Fruit fly (Drosophila melanogaster) whole organism, prepupa: ENCODE data around the gene pall.

ENCODE experiments used
- Blimp-1 ChIP-seq: fragments of 200-800 bp; sonication (Bioruptor generic); optimal IDR thresholded peaks from 3 replicates; lab custom pipeline; 2017; ENCODE audit warnings: missing biosample characterization, missing genetic modification characterization, mild to moderate bottlenecking, moderate library complexity, missing genetic modification reagents
- CG10631 ChIP-seq: fragments of 200-800 bp; sonication (Bioruptor generic); optimal IDR thresholded peaks from 2 replicates; lab custom pipeline; 2016; ENCODE audit warnings: missing biosample characterization, missing genetic modification characterization
- CG11902 ChIP-seq: fragments of 200-800 bp; sonication (Bioruptor generic); optimal IDR thresholded peaks from 3 replicates; lab custom pipeline; 2016; ENCODE audit warnings: missing biosample characterization, missing genetic modification characterization
- CG1621 ChIP-seq: fragments of 200-800 bp; sonication (Bioruptor generic); optimal IDR thresholded peaks from 3 replicates; lab custom pipeline; 2018; ENCODE audit warnings: missing biosample characterization, mild to moderate bottlenecking, missing genetic modification characterization
- CG16779 ChIP-seq: fragments of 200-800 bp; sonication (Bioruptor generic); optimal IDR thresholded peaks from 3 replicates; lab custom pipeline; 2017; ENCODE audit warnings: missing biosample characterization, mild to moderate bottlenecking, missing genetic modification characterization
- CG3032 ChIP-seq: fragments of 200-800 bp; optimal IDR thresholded peaks from 2 replicates; lab custom pipeline; 2019; ENCODE audit warnings: missing biosample characterization, mild to moderate bottlenecking, missing genetic modification characterization, moderate library complexity
- CG31627 ChIP-seq: fragments of 200-800 bp; sonication (Bioruptor generic); optimal IDR thresholded peaks from 3 replicates; lab custom pipeline; 2016; ENCODE audit warnings: missing biosample characterization, missing genetic modification characterization
- CG32006 ChIP-seq: fragments of 200-800 bp; sonication (Bioruptor generic); optimal IDR thresholded peaks from 3 replicates; lab custom pipeline; 2017; ENCODE audit warnings: missing biosample characterization, mild to moderate bottlenecking, missing genetic modification characterization
- CG3919 ChIP-seq: fragments of 200-800 bp; sonication (Bioruptor generic); optimal IDR thresholded peaks from 3 replicates; lab custom pipeline; 2016; ENCODE audit warnings: missing biosample characterization, missing genetic modification characterization
- CG4318 ChIP-seq: fragments of 200-800 bp; sonication (Bioruptor generic); optimal IDR thresholded peaks from 3 replicates; lab custom pipeline; 2017; ENCODE audit warnings: missing biosample characterization, mild to moderate bottlenecking, missing genetic modification characterization
- CG6163 ChIP-seq: fragments of 200-800 bp; sonication (Bioruptor generic); IDR thresholded peaks from 3 replicates; pipeline ENCODE4 v1.3.6; 2022; ENCODE audit warnings: missing biosample characterization, missing genetic modification characterization
- CG6276 ChIP-seq: fragments of 200-800 bp; sonication (Bioruptor generic); optimal IDR thresholded peaks from 2 replicates; lab custom pipeline; 2017; ENCODE audit warnings: missing biosample characterization, mild to moderate bottlenecking, missing genetic modification characterization
- CG6792 ChIP-seq: fragments of 200-800 bp; sonication (Bioruptor generic); optimal IDR thresholded peaks from 3 replicates; lab custom pipeline; 2016; ENCODE audit warnings: missing biosample characterization, missing genetic modification characterization
- CG6808 ChIP-seq: fragments of 200-800 bp; sonication (Bioruptor generic); optimal IDR thresholded peaks from 3 replicates; lab custom pipeline; 2017; ENCODE audit warnings: missing biosample characterization, missing genetic modification characterization, mild to moderate bottlenecking, moderate library complexity, missing genetic modification reagents
- CG7368 ChIP-seq: fragments of 200-800 bp; sonication (Bioruptor generic); optimal IDR thresholded peaks from 3 replicates; lab custom pipeline; 2016; ENCODE audit warnings: missing biosample characterization, missing genetic modification characterization
- CG8119 ChIP-seq: fragments of 200-800 bp; sonication (Bioruptor generic); IDR thresholded peaks from 3 replicates; pipeline ENCODE4 v1.3.6; 2022; ENCODE audit warnings: missing biosample characterization, missing genetic modification characterization
- CG8319 ChIP-seq: fragments of 200-800 bp; sonication (Bioruptor generic); optimal IDR thresholded peaks from 3 replicates; lab custom pipeline; 2016; ENCODE audit warnings: missing biosample characterization, missing genetic modification characterization
- CG8632 ChIP-seq: fragments of 200-800 bp; sonication (Bioruptor generic); optimal IDR thresholded peaks from 3 replicates; lab custom pipeline; 2016; ENCODE audit warnings: missing biosample characterization, missing genetic modification characterization
- CG9139 ChIP-seq: fragments of 200-800 bp; sonication (Bioruptor generic); optimal IDR thresholded peaks from 3 replicates; lab custom pipeline; 2017; ENCODE audit warnings: missing biosample characterization, mild to moderate bottlenecking, missing genetic modification characterization
- Eip75B ChIP-seq: fragments of 200-800 bp; sonication (Bioruptor generic); optimal IDR thresholded peaks from 3 replicates; lab custom pipeline; 2016; ENCODE audit warnings: missing biosample characterization, missing genetic modification characterization
- Eip78C ChIP-seq: fragments of 200-800 bp; sonication (Bioruptor generic); peaks from one replicate; lab custom pipeline; 2016; ENCODE audit warnings: missing biosample characterization, missing genetic modification characterization
- Eip93F ChIP-seq: fragments of 200-800 bp; sonication (Bioruptor generic); optimal IDR thresholded peaks from 2 replicates; lab custom pipeline; 2016; ENCODE audit warnings: missing biosample characterization, mild to moderate bottlenecking, missing genetic modification characterization
- Ets21C ChIP-seq: fragments of 200-800 bp; sonication (Bioruptor generic); optimal IDR thresholded peaks from 3 replicates; lab custom pipeline; 2016; ENCODE audit warnings: missing biosample characterization, missing genetic modification characterization
- Ets96B ChIP-seq: fragments of 200-800 bp; optimal IDR thresholded peaks from 2 replicates; lab custom pipeline; 2019; ENCODE audit warnings: missing biosample characterization, mild to moderate bottlenecking, missing genetic modification characterization, moderate library complexity
- Gug ChIP-seq: fragments of 200-800 bp; sonication (Bioruptor generic); IDR thresholded peaks from 2 replicates; pipeline ENCODE4 v1.3.6; 2022; ENCODE audit warnings: missing biosample characterization, missing genetic modification characterization
- Hr4 ChIP-seq: fragments of 200-800 bp; sonication (Bioruptor generic); optimal IDR thresholded peaks from 3 replicates; lab custom pipeline; 2016; ENCODE audit warnings: missing biosample characterization, missing genetic modification characterization
- Met ChIP-seq: fragments of 200-800 bp; sonication (Bioruptor generic); optimal IDR thresholded peaks from 3 replicates; lab custom pipeline; 2016; ENCODE audit warnings: missing biosample characterization, missing genetic modification characterization
- OdsH ChIP-seq: fragments of 200-800 bp; sonication (Bioruptor generic); optimal IDR thresholded peaks from 3 replicates; lab custom pipeline; 2016; ENCODE audit warnings: missing biosample characterization, missing genetic modification characterization
- Smox ChIP-seq: fragments of 200-800 bp; sonication (Bioruptor generic); optimal IDR thresholded peaks from 3 replicates; lab custom pipeline; 2016; ENCODE audit warnings: missing biosample characterization, missing genetic modification characterization
- Sox15 ChIP-seq: fragments of 200-800 bp; sonication (Bioruptor generic); optimal IDR thresholded peaks from 3 replicates; lab custom pipeline; 2016; ENCODE audit warnings: missing biosample characterization, missing genetic modification characterization
- achi ChIP-seq: fragments of 200-800 bp; sonication (Bioruptor generic); optimal IDR thresholded peaks from 3 replicates; lab custom pipeline; 2016; ENCODE audit warnings: missing biosample characterization, missing genetic modification characterization
- acj6 ChIP-seq: fragments of 200-800 bp; sonication (Bioruptor generic); optimal IDR thresholded peaks from 3 replicates; lab custom pipeline; 2016; ENCODE audit warnings: missing biosample characterization, missing genetic modification characterization
- cyc ChIP-seq: fragments of 200-800 bp; sonication (Bioruptor generic); optimal IDR thresholded peaks from 3 replicates; lab custom pipeline; 2016; ENCODE audit warnings: missing biosample characterization, missing genetic modification characterization
- dsx ChIP-seq: fragments of 200-800 bp; optimal IDR thresholded peaks from 3 replicates; lab custom pipeline; 2019; ENCODE audit warnings: missing biosample characterization, mild to moderate bottlenecking, missing genetic modification characterization, moderate library complexity; ENCODE audit not compliant: poor library complexity, severe bottlenecking
- eg ChIP-seq: fragments of 200-800 bp; sonication (Bioruptor generic); IDR thresholded peaks from 3 replicates; pipeline ENCODE4 v1.3.6; 2022; ENCODE audit warnings: missing biosample characterization, missing genetic modification characterization
- esn ChIP-seq: fragments of 200-800 bp; sonication (Bioruptor generic); optimal IDR thresholded peaks from 2 replicates; lab custom pipeline; 2016; ENCODE audit warnings: missing biosample characterization, mild to moderate bottlenecking, missing genetic modification characterization, moderate library complexity
- fd85E ChIP-seq: fragments of 200-800 bp; sonication (Bioruptor generic); optimal IDR thresholded peaks from 3 replicates; lab custom pipeline; 2016; ENCODE audit warnings: missing biosample characterization, missing genetic modification characterization
- fkh ChIP-seq: fragments of 200-800 bp; sonication (Bioruptor generic); optimal IDR thresholded peaks from 3 replicates; lab custom pipeline; 2017; ENCODE audit warnings: missing biosample characterization, mild to moderate bottlenecking, missing genetic modification characterization, moderate library complexity
- lz ChIP-seq: fragments of 200-800 bp; sonication (Bioruptor generic); optimal IDR thresholded peaks from 3 replicates; lab custom pipeline; 2016; ENCODE audit warnings: missing biosample characterization, missing genetic modification characterization
- net ChIP-seq: fragments of 200-800 bp; sonication (Bioruptor generic); optimal IDR thresholded peaks from 3 replicates; lab custom pipeline; 2016; ENCODE audit warnings: missing biosample characterization, missing genetic modification characterization
- pdm3 ChIP-seq: fragments of 200-800 bp; sonication (Bioruptor generic); optimal IDR thresholded peaks from 3 replicates; lab custom pipeline; 2016; ENCODE audit warnings: missing biosample characterization, missing genetic modification characterization
- salr ChIP-seq, 2 experiments: fragments of 200-800 bp; sonication (Bioruptor generic); optimal IDR thresholded peaks; 3 replicates each; lab custom pipeline; 2016 to 2018; ENCODE audit warnings: missing biosample characterization in 2 of 2, missing genetic modification characterization in 2 of 2, mild to moderate bottlenecking in 1 of 2
- spab ChIP-seq: fragments of 200-800 bp; sonication (Bioruptor generic); optimal IDR thresholded peaks from 2 replicates; lab custom pipeline; 2017; ENCODE audit warnings: missing biosample characterization, mild to moderate bottlenecking, missing genetic modification characterization, missing genetic modification reagents
- ss ChIP-seq, 2 experiments: fragments of 200-800 bp; sonication (Bioruptor generic); optimal IDR thresholded peaks; 2 replicates in 1 of 2; 3 replicates in 1 of 2; lab custom pipeline; 2017 to 2018; ENCODE audit warnings: mild to moderate bottlenecking in 2 of 2, missing biosample characterization in 2 of 2, missing genetic modification characterization in 2 of 2, moderate library complexity in 1 of 2
- topi ChIP-seq: fragments of 200-800 bp; sonication (Bioruptor generic); optimal IDR thresholded peaks from 3 replicates; lab custom pipeline; 2016; ENCODE audit warnings: missing biosample characterization, missing genetic modification characterization

Gene pall

DNA sequence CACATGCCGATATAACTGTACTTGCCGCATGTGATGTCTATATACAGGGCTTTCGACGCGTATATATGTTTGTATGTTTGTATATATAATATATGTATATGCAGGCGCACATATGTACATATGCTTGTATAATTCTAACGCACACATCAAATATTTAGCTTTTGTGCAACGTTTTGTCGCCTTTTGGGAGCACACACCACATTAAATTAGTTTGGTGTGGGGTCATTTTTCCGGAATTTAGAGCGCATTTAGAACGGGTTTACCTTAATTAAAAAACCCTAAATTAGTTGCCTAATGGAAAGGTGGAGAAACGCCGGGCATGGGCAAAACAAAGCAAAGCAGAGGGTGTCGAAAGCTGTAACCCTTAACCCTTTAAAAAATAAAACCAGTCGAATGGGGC is 20.3 kb downstream of the pall start:
- TF ChIP-seq net (GFP tag; lab: Kevin White, UChicago) (no peak), CG6808 (no peak), lz (GFP tag; lab: Kevin White, UChicago) (no peak), Eip75B (GFP tag; lab: Kevin White, UChicago) (no peak), CG16779 (tag; lab: Kevin White, UChicago) (no peak)
- TF ChIP-seq, all 60 proteins: peak for 0

DNA sequence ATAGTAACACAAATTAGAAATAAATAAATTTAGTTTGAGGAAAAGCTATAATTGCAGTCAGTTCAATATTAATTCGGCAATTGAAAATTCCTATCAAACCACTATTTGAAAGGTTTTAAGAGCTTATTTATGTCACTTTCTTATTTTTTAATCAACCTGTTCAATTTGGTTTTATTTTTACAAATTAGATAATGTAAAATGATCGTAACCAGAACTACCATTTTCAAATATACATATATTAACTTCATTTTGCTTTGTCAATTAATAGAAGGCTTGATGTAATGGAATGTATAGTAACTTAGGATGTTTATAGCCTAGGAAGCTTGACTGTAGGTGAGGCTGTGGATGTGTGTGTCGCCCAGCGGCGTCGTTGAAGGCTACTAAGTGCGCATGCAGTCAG is 21.0 kb downstream of the pall start:
- TF ChIP-seq esn (GFP tag; lab: Kevin White, UChicago) = peak; percentile 6
- peak; percentile 38 for TF ChIP-seq Hr4 (GFP tag; lab: Kevin White, UChicago)
- TF ChIP-seq pdm3 = peak; percentile 6
- TF ChIP-seq CG3032 (tag; lab: Kevin White, UChicago) = peak; percentile 3
- peak; percentile 20 for TF ChIP-seq OdsH (GFP tag; lab: Kevin White, UChicago)
- no peak for TF ChIP-seq CG6808
- peak; percentile 73 for TF ChIP-seq Eip78C (GFP tag; lab: Kevin White, UChicago)
- peak; percentile 10 for TF ChIP-seq net (GFP tag; lab: Kevin White, UChicago)
- TF ChIP-seq CG10631 = no peak
- no peak for TF ChIP-seq spab (GFP tag; lab: Kevin White, UChicago)
- no peak for TF ChIP-seq fd85E (GFP tag; lab: Kevin White, UChicago)
- no peak for TF ChIP-seq Sox15 (GFP tag; lab: Kevin White, UChicago)
- TF ChIP-seq CG3919 (GFP tag; lab: Kevin White, UChicago) = peak; percentile 18
- no peak for TF ChIP-seq ss (GFP tag; optimal IDR thresholded peaks at IDR 0.05; lab: Kevin White, UChicago)
- TF ChIP-seq acj6 = peak; percentile 2
- TF ChIP-seq Gug = no peak
- TF ChIP-seq Smox (GFP tag; lab: Kevin White, UChicago) = peak; percentile 10
- TF ChIP-seq CG8119 = no peak
- no peak for TF ChIP-seq CG11902 (GFP tag; lab: Kevin White, UChicago)
- peak; percentile 2 for TF ChIP-seq achi
- no peak for TF ChIP-seq CG8319 (GFP tag; lab: Kevin White, UChicago)
- TF ChIP-seq Eip93F = no peak
- TF ChIP-seq cyc = no peak
- peak; percentile 52 for TF ChIP-seq CG32006 (GFP tag; lab: Kevin White, UChicago)
- peak; percentile 6 for TF ChIP-seq CG6276 (GFP tag; lab: Kevin White, UChicago)
- no peak for TF ChIP-seq lz (GFP tag; lab: Kevin White, UChicago)

dm6 chr3L:9465652-9466244 is 21.8 kb downstream of the pall start:
- peak; percentile 74 for TF ChIP-seq fkh
- TF ChIP-seq Gug = no peak

DNA sequence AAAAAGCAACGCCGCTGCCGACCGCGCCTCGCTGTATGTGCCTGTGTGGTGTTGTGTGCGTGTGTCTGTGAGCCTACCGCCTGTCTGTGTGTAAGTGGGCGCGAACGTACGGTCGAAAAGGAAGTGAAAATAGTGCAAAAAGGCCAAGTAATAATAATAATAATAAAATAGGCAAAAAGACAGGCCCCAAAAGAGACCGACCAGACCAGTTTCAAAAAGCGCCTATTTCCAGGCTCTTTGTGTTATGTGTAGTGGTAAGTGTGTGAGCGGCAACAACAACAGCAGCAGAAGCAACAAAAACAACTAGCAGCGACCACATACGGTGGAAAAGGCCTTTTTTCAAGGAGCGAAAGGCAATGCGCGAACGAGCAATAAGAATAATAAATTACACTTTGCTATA is 24.8 kb downstream of the pall start:
- TF ChIP-seq CG9139 (peak; percentile 82), Hr4 (GFP tag; lab: Kevin White, UChicago) (no peak), pdm3 (no peak), lz (GFP tag; lab: Kevin White, UChicago) (no peak), Gug (no peak), CG32006 (GFP tag; lab: Kevin White, UChicago) (no peak), dsx (peak; percentile 53), esn (GFP tag; lab: Kevin White, UChicago) (no peak), Ets96B (tag; lab: Kevin White, UChicago) (peak; percentile 64), CG1621 (tag; lab: Kevin White, UChicago) (peak; percentile 66), Ets21C (GFP tag; lab: Kevin White, UChicago) (no peak), CG4318 (GFP tag; lab: Kevin White, UChicago) (no peak), Met (GFP tag; lab: Kevin White, UChicago) (no peak), salr (GFP tag; optimal IDR thresholded peaks at IDR 0.05; lab: Kevin White, UChicago) (peak in 1 of 2 experiments; percentile 21), Blimp-1 (GFP tag; lab: Kevin White, UChicago) (no peak), CG7368 (no peak), CG6163 (GFP tag; lab: Robert Waterston, UW) (peak; percentile 66; the same call in 2 of the 3 replicates), CG6792 (no peak), CG8319 (GFP tag; lab: Kevin White, UChicago) (no peak), CG3919 (GFP tag; lab: Kevin White, UChicago) (no peak), eg (no peak), OdsH (GFP tag; lab: Kevin White, UChicago) (no peak), CG8632 (GFP tag; lab: Kevin White, UChicago) (no peak), topi (GFP tag; lab: Kevin White, UChicago) (no peak), achi (no peak), CG31627 (GFP tag; lab: Kevin White, UChicago) (no peak), net (GFP tag; lab: Kevin White, UChicago) (no peak)
